Worm (Caenorhabditis elegans) whole organism, dauer: ENCODE measurements around the gene copg-1.

Experiments
- unc-62 ChIP-seq: sonication (generic microtip); optimal IDR thresholded peaks from 2 replicates; lab custom pipeline; 2017; ENCODE audit warnings: missing biosample characterization, missing genetic modification reagents, missing genetic modification characterization

copg-1 gene

DNA sequence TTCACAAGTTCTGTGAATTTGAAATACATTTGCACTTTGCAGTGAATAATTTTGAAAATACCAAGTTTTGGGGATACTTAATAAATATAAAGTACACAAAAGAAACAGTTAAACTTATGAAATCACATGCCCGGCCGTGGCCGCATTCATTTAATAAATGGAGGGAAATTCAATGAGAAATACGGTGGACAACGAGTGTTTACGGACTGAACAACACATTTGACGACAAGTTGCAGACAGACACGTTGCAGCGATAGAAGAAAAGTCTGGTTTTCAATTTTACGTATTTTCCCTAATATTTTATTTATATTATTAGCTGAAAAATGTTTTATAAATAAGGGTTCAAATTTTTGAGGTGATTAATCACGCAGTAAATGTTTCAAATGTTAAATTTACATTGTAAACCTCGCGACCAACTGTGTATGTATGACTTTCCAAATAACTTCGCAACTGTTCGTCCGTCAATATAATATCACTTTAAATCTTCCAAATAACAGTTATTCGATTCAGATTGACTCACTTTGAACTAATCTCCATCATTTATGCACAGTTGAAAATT lies at the start of gene copg-1:
copg-1 (plus strand) TSS at position 509 of the 559 bp plus-strand sequence.
- no peak for TF ChIP-seq unc-62

ce11 chrIV:10110417-10110816 lies 41.3 kb upstream of the copg-1 start, which contains the start of gene egl-38:
Gene egl-38, minus strand, starts transcription at chrIV:10110517.
- TF ChIP-seq unc-62 = no peak

ce11 chrIV:10110870-10111269 lies 40.9 kb upstream of the copg-1 start:
- no peak for TF ChIP-seq unc-62

ce11 chrIV:10111441-10111840 lies 40.3 kb upstream of the copg-1 start, which contains the start of gene spch-1:
Gene spch-1, minus strand, starts transcription at chrIV:10111541.
- no peak for TF ChIP-seq unc-62

DNA sequence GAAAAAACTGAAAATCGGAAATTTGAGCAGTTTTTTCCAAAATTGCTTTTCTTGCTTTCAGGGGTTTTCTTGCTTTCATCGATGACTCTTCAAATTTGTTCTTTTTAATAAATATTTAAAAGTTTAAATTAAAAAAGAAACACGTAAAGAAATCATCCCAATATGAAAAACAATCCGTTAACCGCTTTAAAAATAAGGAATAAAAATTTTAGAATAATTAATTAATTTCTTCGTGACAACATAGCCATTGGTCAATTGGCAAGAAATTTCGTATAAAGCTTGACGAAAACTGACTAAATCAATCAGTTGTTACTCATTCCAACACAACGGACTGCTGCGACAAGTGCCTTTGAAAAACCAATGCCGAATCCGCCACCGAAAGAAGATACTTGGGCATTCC lies 39.2 kb upstream of the copg-1 start, which contains the start of gene nsph-3.2:
nsph-3.2 (plus strand) TSS at position 301 of the 400 bp plus-strand sequence.
- TF ChIP-seq unc-62 = no peak

DNA sequence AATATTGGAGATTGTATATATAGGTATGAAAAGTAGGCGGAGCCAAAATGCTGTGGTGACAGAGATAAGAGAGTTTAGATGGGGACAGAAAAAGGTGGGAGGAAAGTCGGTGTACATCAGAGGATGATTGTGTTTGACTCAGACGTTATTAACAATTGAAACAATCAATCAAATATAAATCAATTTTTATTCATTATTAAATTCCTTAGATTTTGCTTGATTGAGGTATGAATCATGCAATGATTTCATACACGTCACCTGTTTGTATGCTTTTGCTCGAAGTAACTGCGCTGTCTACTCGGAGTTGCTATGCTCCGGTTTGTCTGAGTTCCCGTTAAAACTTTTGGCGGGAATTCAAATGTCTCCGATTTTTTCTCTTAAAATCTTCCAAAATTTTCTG lies 36.6 kb upstream of the copg-1 start, which contains the start of gene C04G2.10:
C04G2.10 (plus strand) TSS at position 301 of the 400 bp plus-strand sequence.
- no peak for TF ChIP-seq unc-62

ce11 chrIV:10116765-10117164 lies 35.0 kb upstream of the copg-1 start:
- no peak for TF ChIP-seq unc-62

DNA sequence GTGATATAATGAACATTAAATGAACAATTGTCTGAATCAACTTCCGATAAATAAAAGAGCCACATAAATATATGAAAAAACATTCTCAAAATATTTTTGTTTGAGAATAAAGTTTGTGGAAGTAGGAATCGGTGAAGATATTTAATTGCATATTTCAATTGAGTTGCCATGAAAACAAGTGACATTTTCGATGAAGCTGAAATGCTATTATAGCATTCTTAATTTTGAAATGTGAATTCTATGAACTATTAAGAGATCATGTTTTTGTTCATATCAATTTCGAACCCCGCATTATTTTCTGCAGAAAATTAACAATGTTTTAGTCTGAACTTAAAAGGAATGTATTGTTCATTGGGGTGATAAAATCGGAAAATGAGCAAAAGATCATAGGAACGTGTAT lies 29.5 kb upstream of the copg-1 start, which contains the start of gene irld-21:
irld-21 (minus strand) TSS at position 101 of the 400 bp plus-strand sequence.
- no peak for TF ChIP-seq unc-62

DNA sequence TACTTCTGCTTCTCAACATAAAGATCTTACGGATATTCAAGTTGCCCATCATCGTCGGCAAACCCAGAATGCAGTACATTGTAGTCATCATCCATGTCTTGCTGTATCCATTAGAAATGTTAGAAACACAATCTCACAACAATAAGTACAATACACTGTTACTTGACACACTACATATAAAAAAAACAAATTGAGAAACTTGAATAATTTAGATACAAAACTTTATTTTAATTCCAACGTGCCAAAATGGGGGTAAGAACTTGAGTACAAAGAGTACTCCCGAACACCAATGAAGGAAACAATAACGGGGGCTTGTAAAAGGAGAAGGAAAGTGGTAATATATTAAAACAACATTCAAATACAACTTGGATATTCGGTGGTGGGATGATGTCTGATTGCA lies 25.2 kb upstream of the copg-1 start, which contains the start of gene ctf-18:
ctf-18 (minus strand) TSS at position 101 of the 400 bp plus-strand sequence.
- TF ChIP-seq unc-62 = no peak

DNA sequence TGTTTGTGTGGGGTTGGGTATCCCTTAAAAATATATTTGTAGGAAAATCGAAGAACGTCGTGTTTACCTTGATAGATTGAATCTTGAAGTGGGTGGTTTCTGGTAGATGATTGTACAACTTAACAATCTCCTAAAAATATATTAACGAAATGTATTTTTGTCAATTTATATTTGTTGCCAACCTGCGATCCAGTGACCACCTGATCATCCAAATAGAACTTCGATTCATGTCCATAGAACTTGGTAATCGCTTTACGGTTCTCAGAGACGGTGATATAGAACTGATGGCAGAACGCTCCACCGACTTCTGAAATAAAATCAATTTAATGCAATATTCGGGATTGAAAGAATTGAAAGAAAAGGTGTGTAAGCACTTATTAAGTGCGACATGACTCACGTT lies 23.3 kb upstream of the copg-1 start:
- TF ChIP-seq unc-62 = no peak

- TF ChIP-seq unc-62 = no peak
These were observed 22.8 kb upstream of the copg-1 start, which contains the start of the genes gtbp-1 and K08F4.3 for ce11 chrIV:10128906-10129386. Gene gtbp-1, minus strand, starts transcription at chrIV:10128956. Gene K08F4.3, plus strand, starts transcription at chrIV:10129257.

- TF ChIP-seq unc-62 = no peak
These were observed 21.8 kb upstream of the copg-1 start, which contains the start of gene glt-3 for ce11 chrIV:10129957-10130356. Gene glt-3, plus strand, starts transcription at chrIV:10130257.

DNA sequence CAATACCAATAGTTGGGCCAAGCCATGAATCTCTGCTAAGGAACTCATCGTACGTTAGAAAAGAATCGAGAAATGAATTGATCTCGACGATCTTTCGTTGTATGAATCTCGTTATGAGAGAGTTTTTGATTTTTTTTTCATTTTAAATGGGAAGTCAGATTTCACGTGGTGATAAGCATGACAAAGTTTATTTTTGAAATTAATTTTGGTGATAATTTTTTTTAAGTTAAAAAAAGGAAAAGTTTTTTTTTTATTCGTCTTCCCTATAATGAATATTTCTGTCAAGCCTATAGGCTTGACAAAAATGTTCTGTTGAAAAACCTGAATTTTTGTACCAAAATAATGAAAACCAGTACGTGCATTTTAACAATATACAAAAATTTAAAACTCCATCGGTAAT lies 15.9 kb upstream of the copg-1 start, which contains the start of gene K08F4.5:
K08F4.5 (minus strand) TSS at position 101 of the 400 bp plus-strand sequence.
- no peak for TF ChIP-seq unc-62

ce11 chrIV:10137804-10138203 lies 13.9 kb upstream of the copg-1 start, which contains the start of gene K08F4.12:
Gene K08F4.12, plus strand, starts transcription at chrIV:10138104.
- no peak for TF ChIP-seq unc-62

ce11 chrIV:10140143-10140542 lies 11.6 kb upstream of the copg-1 start, which contains the start of gene gst-3:
Gene gst-3, minus strand, starts transcription at chrIV:10140243.
- no peak for TF ChIP-seq unc-62

DNA sequence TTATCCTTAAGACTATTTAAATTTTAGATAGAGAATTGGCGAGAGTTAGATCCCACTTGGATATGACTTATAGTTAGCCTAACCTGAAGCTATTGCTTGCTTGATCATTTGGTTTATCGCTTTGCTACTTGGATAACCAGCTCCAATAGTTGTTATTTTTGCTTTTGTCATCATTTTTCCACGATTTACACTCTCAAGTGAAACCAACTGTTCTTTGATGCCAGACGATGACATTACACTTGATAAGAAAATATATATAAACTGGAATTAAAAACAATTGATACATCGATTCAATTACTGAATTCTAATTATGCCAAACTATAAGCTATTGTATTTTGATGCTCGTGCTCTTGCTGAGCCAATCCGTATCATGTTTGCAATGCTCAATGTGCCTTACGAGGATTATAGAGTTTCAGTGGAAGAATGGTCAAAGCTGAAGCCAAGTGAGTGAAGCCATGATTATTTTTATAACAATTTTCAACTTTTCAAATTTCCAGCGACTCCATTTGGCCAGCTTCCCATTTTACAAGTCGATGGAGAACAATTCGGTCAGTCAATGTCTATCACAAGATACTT lies 9.7 kb upstream of the copg-1 start, which contains the start of the genes gst-2, gst-4 and dhs-12:
gst-2 (minus strand) TSS at position 132 of the 576 bp plus-strand sequence.
gst-4 (plus strand) TSS at position 296 of the 576 bp plus-strand sequence.
dhs-12 (plus strand) TSS at position 526 of the 576 bp plus-strand sequence.
- no peak for TF ChIP-seq unc-62

ce11 chrIV:10143640-10144039 lies 8.1 kb upstream of the copg-1 start, which contains the start of gene msp-38:
Gene msp-38, minus strand, starts transcription at chrIV:10143740.
- TF ChIP-seq unc-62 = no peak
